Fruit fly (Drosophila melanogaster) whole organism, prepupa: Measurements from ENCODE around the gene Rfx.

Source experiments
- Blimp-1 ChIP-seq: fragments of 200-800 bp; sonication (Bioruptor generic); optimal IDR thresholded peaks from 3 replicates; lab custom pipeline; 2017; ENCODE audit warnings: missing biosample characterization, missing genetic modification characterization, mild to moderate bottlenecking, moderate library complexity, missing genetic modification reagents
- CG10631 ChIP-seq: fragments of 200-800 bp; sonication (Bioruptor generic); optimal IDR thresholded peaks from 2 replicates; lab custom pipeline; 2016; ENCODE audit warnings: missing biosample characterization, missing genetic modification characterization
- CG10669 ChIP-seq: fragments of 200-800 bp; sonication (Bioruptor generic); optimal IDR thresholded peaks from 3 replicates; lab custom pipeline; 2018; ENCODE audit warnings: missing biosample characterization, mild to moderate bottlenecking, missing genetic modification characterization, moderate library complexity
- CG11762 ChIP-seq: fragments of 200-800 bp; sonication (Bioruptor generic); optimal IDR thresholded peaks from 3 replicates; lab custom pipeline; 2016; ENCODE audit warnings: missing biosample characterization, missing genetic modification characterization; ENCODE audit not compliant: insufficient read depth
- CG1621 ChIP-seq: fragments of 200-800 bp; sonication (Bioruptor generic); optimal IDR thresholded peaks from 3 replicates; lab custom pipeline; 2018; ENCODE audit warnings: missing biosample characterization, mild to moderate bottlenecking, missing genetic modification characterization
- CG16779 ChIP-seq: fragments of 200-800 bp; sonication (Bioruptor generic); optimal IDR thresholded peaks from 3 replicates; lab custom pipeline; 2017; ENCODE audit warnings: missing biosample characterization, mild to moderate bottlenecking, missing genetic modification characterization
- CG32006 ChIP-seq: fragments of 200-800 bp; sonication (Bioruptor generic); optimal IDR thresholded peaks from 3 replicates; lab custom pipeline; 2017; ENCODE audit warnings: missing biosample characterization, mild to moderate bottlenecking, missing genetic modification characterization
- CG4318 ChIP-seq: fragments of 200-800 bp; sonication (Bioruptor generic); optimal IDR thresholded peaks from 3 replicates; lab custom pipeline; 2017; ENCODE audit warnings: missing biosample characterization, mild to moderate bottlenecking, missing genetic modification characterization
- CG6163 ChIP-seq: fragments of 200-800 bp; sonication (Bioruptor generic); IDR thresholded peaks from 3 replicates; pipeline ENCODE4 v1.3.6; 2022; ENCODE audit warnings: missing biosample characterization, missing genetic modification characterization
- CG6276 ChIP-seq: fragments of 200-800 bp; sonication (Bioruptor generic); optimal IDR thresholded peaks from 2 replicates; lab custom pipeline; 2017; ENCODE audit warnings: missing biosample characterization, mild to moderate bottlenecking, missing genetic modification characterization
- CG6792 ChIP-seq: fragments of 200-800 bp; sonication (Bioruptor generic); optimal IDR thresholded peaks from 3 replicates; lab custom pipeline; 2016; ENCODE audit warnings: missing biosample characterization, missing genetic modification characterization
- CG6808 ChIP-seq: fragments of 200-800 bp; sonication (Bioruptor generic); optimal IDR thresholded peaks from 3 replicates; lab custom pipeline; 2017; ENCODE audit warnings: missing biosample characterization, missing genetic modification characterization, mild to moderate bottlenecking, moderate library complexity, missing genetic modification reagents
- CG6854 ChIP-seq: fragments of 200-800 bp; sonication (Bioruptor generic); optimal IDR thresholded peaks from 2 replicates; lab custom pipeline; 2017; ENCODE audit warnings: missing biosample characterization, mild to moderate bottlenecking, missing genetic modification characterization
- CG8119 ChIP-seq: fragments of 200-800 bp; sonication (Bioruptor generic); IDR thresholded peaks from 3 replicates; pipeline ENCODE4 v1.3.6; 2022; ENCODE audit warnings: missing biosample characterization, missing genetic modification characterization
- CG8319 ChIP-seq: fragments of 200-800 bp; sonication (Bioruptor generic); optimal IDR thresholded peaks from 3 replicates; lab custom pipeline; 2016; ENCODE audit warnings: missing biosample characterization, missing genetic modification characterization
- CG8632 ChIP-seq: fragments of 200-800 bp; sonication (Bioruptor generic); optimal IDR thresholded peaks from 3 replicates; lab custom pipeline; 2016; ENCODE audit warnings: missing biosample characterization, missing genetic modification characterization
- CG9139 ChIP-seq: fragments of 200-800 bp; sonication (Bioruptor generic); optimal IDR thresholded peaks from 3 replicates; lab custom pipeline; 2017; ENCODE audit warnings: missing biosample characterization, mild to moderate bottlenecking, missing genetic modification characterization
- Eip75B ChIP-seq: fragments of 200-800 bp; sonication (Bioruptor generic); optimal IDR thresholded peaks from 3 replicates; lab custom pipeline; 2016; ENCODE audit warnings: missing biosample characterization, missing genetic modification characterization
- Eip78C ChIP-seq: fragments of 200-800 bp; sonication (Bioruptor generic); peaks from one replicate; lab custom pipeline; 2016; ENCODE audit warnings: missing biosample characterization, missing genetic modification characterization
- Eip93F ChIP-seq: fragments of 200-800 bp; sonication (Bioruptor generic); optimal IDR thresholded peaks from 2 replicates; lab custom pipeline; 2016; ENCODE audit warnings: missing biosample characterization, mild to moderate bottlenecking, missing genetic modification characterization
- Gug ChIP-seq: fragments of 200-800 bp; sonication (Bioruptor generic); IDR thresholded peaks from 2 replicates; pipeline ENCODE4 v1.3.6; 2022; ENCODE audit warnings: missing biosample characterization, missing genetic modification characterization
- Hr38 ChIP-seq: sonication (Bioruptor generic); optimal IDR thresholded peaks from 2 replicates; lab custom pipeline; 2016; ENCODE audit warnings: missing biosample characterization, missing genetic modification characterization
- Hr39 ChIP-seq: fragments of 200-800 bp; sonication (Bioruptor generic); optimal IDR thresholded peaks from 2 replicates; lab custom pipeline; 2016; ENCODE audit warnings: missing biosample characterization, missing genetic modification characterization
- Hr4 ChIP-seq: fragments of 200-800 bp; sonication (Bioruptor generic); optimal IDR thresholded peaks from 3 replicates; lab custom pipeline; 2016; ENCODE audit warnings: missing biosample characterization, missing genetic modification characterization
- Lpt ChIP-seq: fragments of 200-800 bp; sonication (Bioruptor generic); optimal IDR thresholded peaks from 3 replicates; lab custom pipeline; 2016; ENCODE audit warnings: missing biosample characterization, missing genetic modification characterization
- Smox ChIP-seq: fragments of 200-800 bp; sonication (Bioruptor generic); optimal IDR thresholded peaks from 3 replicates; lab custom pipeline; 2016; ENCODE audit warnings: missing biosample characterization, missing genetic modification characterization
- Sox14 ChIP-seq: fragments of 200-800 bp; sonication (Bioruptor generic); optimal IDR thresholded peaks from 3 replicates; lab custom pipeline; 2016; ENCODE audit warnings: missing biosample characterization, missing genetic modification characterization
- Sox15 ChIP-seq: fragments of 200-800 bp; sonication (Bioruptor generic); optimal IDR thresholded peaks from 3 replicates; lab custom pipeline; 2016; ENCODE audit warnings: missing biosample characterization, missing genetic modification characterization
- achi ChIP-seq: fragments of 200-800 bp; sonication (Bioruptor generic); optimal IDR thresholded peaks from 3 replicates; lab custom pipeline; 2016; ENCODE audit warnings: missing biosample characterization, missing genetic modification characterization
- acj6 ChIP-seq: fragments of 200-800 bp; sonication (Bioruptor generic); optimal IDR thresholded peaks from 3 replicates; lab custom pipeline; 2016; ENCODE audit warnings: missing biosample characterization, missing genetic modification characterization
- cyc ChIP-seq: fragments of 200-800 bp; sonication (Bioruptor generic); optimal IDR thresholded peaks from 3 replicates; lab custom pipeline; 2016; ENCODE audit warnings: missing biosample characterization, missing genetic modification characterization
- dac ChIP-seq: fragments of 200-800 bp; sonication (Bioruptor generic); optimal IDR thresholded peaks from 2 replicates; lab custom pipeline; 2017; ENCODE audit warnings: missing biosample characterization, mild to moderate bottlenecking, missing genetic modification characterization
- dsx ChIP-seq: fragments of 200-800 bp; optimal IDR thresholded peaks from 3 replicates; lab custom pipeline; 2019; ENCODE audit warnings: missing biosample characterization, mild to moderate bottlenecking, missing genetic modification characterization, moderate library complexity; ENCODE audit not compliant: poor library complexity, severe bottlenecking
- eg ChIP-seq: fragments of 200-800 bp; sonication (Bioruptor generic); IDR thresholded peaks from 3 replicates; pipeline ENCODE4 v1.3.6; 2022; ENCODE audit warnings: missing biosample characterization, missing genetic modification characterization
- esn ChIP-seq: fragments of 200-800 bp; sonication (Bioruptor generic); optimal IDR thresholded peaks from 2 replicates; lab custom pipeline; 2016; ENCODE audit warnings: missing biosample characterization, mild to moderate bottlenecking, missing genetic modification characterization, moderate library complexity
- fd59A ChIP-seq: fragments of 200-800 bp; sonication (Bioruptor generic); optimal IDR thresholded peaks from 2 replicates; lab custom pipeline; 2017; ENCODE audit warnings: missing biosample characterization, mild to moderate bottlenecking, missing genetic modification characterization, missing genetic modification reagents
- fd85E ChIP-seq: fragments of 200-800 bp; sonication (Bioruptor generic); optimal IDR thresholded peaks from 3 replicates; lab custom pipeline; 2016; ENCODE audit warnings: missing biosample characterization, missing genetic modification characterization
- fkh ChIP-seq: fragments of 200-800 bp; sonication (Bioruptor generic); optimal IDR thresholded peaks from 3 replicates; lab custom pipeline; 2017; ENCODE audit warnings: missing biosample characterization, mild to moderate bottlenecking, missing genetic modification characterization, moderate library complexity
- lz ChIP-seq: fragments of 200-800 bp; sonication (Bioruptor generic); optimal IDR thresholded peaks from 3 replicates; lab custom pipeline; 2016; ENCODE audit warnings: missing biosample characterization, missing genetic modification characterization
- net ChIP-seq: fragments of 200-800 bp; sonication (Bioruptor generic); optimal IDR thresholded peaks from 3 replicates; lab custom pipeline; 2016; ENCODE audit warnings: missing biosample characterization, missing genetic modification characterization
- salr ChIP-seq, 2 experiments: fragments of 200-800 bp; sonication (Bioruptor generic); optimal IDR thresholded peaks; 3 replicates each; lab custom pipeline; 2016 to 2018; ENCODE audit warnings: missing biosample characterization in 2 of 2, missing genetic modification characterization in 2 of 2, mild to moderate bottlenecking in 1 of 2
- ss ChIP-seq, 2 experiments: fragments of 200-800 bp; sonication (Bioruptor generic); optimal IDR thresholded peaks; 2 replicates in 1 of 2; 3 replicates in 1 of 2; lab custom pipeline; 2017 to 2018; ENCODE audit warnings: mild to moderate bottlenecking in 2 of 2, missing biosample characterization in 2 of 2, missing genetic modification characterization in 2 of 2, moderate library complexity in 1 of 2
- topi ChIP-seq: fragments of 200-800 bp; sonication (Bioruptor generic); optimal IDR thresholded peaks from 3 replicates; lab custom pipeline; 2016; ENCODE audit warnings: missing biosample characterization, missing genetic modification characterization
- vri ChIP-seq: fragments of 200-800 bp; sonication (Bioruptor generic); optimal IDR thresholded peaks from 3 replicates; lab custom pipeline; 2016; ENCODE audit warnings: missing biosample characterization, mild to moderate bottlenecking, missing genetic modification characterization

Rfx gene

DNA sequence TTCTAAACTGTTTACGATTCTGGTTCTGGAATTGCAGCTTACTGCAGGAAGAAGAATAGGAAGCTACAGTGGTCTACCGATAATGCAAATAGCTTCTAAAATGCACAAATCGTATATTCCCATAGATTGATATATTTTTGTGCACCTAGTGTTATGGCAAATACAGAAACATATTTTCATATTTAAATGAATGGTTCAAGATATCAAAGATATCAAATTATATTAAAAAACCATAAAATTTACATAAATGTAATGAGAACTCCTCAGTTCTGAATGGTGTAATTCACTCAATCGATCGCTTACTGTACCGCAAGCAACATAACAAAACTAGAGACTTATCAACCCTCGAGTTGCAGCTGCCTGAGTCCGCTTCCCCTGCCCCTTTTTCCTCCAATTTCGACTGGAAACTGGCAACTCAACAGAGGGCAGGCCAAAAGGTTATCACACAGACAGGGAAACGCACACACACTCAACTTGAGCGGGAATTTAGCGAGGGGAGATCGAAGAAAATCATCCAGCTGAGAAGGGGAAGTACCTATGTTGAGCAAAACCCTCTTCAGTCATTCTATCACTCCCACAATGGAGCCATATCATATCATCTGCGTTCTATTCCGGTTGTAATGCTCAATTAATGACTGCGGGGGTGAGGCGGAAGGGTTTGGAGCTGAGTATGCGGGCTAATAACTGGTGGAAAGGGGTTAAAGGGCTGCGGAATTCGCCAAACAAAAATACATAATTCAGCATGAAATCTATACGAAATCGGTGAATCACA, 23.8 kb downstream of the Rfx start (continued):
- TF ChIP-seq vri (no peak), fkh (GFP tag; lab: Kevin White, UChicago) (no peak)

- TF ChIP-seq Blimp-1 (no peak), CG8319 (GFP tag; lab: Kevin White, UChicago) (no peak), Smox (no peak), cyc (GFP tag; lab: Kevin White, UChicago) (no peak), Eip93F (no peak), CG10631 (GFP tag; lab: Kevin White, UChicago) (no peak), esn (GFP tag; lab: Kevin White, UChicago) (no peak), Eip75B (GFP tag; lab: Kevin White, UChicago) (no peak), CG16779 (tag; lab: Kevin White, UChicago) (no peak), CG1621 (tag; lab: Kevin White, UChicago) (no peak), CG6854 (GFP tag; lab: Kevin White, UChicago) (no peak), eg (GFP tag; lab: Robert Waterston, UW) (no peak), CG11762 (GFP tag; lab: Kevin White, UChicago) (no peak), CG6792 (GFP tag; lab: Kevin White, UChicago) (no peak)
Measured at dm6 chr3R:10352844-10353243, 25.0 kb downstream of the Rfx start.

DNA sequence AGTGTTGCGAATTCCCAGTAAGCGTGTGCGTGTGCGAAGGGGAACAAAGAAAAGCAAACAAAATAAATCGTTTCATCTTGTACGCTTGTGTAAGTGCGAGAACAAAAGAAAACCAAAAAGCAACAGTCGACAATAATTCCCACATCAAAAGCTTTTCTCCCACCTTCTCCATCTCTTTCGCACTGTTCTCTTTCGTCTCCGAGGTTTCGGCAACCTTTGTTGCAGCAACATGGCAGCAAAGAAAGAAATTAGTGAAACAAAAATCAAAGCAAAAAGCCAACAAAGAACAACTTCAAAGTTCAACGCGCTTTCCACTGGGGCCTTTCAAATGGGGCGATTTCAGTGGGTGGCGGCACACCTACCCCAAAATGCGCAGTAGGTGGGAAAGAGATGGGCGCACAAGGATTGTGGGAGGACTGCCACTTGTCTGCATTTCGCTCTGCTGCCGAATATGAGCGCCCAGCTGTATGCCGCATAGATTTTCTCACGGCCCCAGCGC, 25.9 kb downstream of the Rfx start:
- TF ChIP-seq fd59A (GFP tag; lab: Kevin White, UChicago) (peak; percentile 96), Hr38 (GFP tag; lab: Kevin White, UChicago) (no peak), dac (GFP tag; lab: Kevin White, UChicago) (peak; percentile 99), fkh (GFP tag; lab: Kevin White, UChicago) (peak; percentile 72), CG1621 (tag; lab: Kevin White, UChicago) (peak; percentile 99), Sox15 (GFP tag; lab: Kevin White, UChicago) (no peak), acj6 (GFP tag; lab: Kevin White, UChicago) (peak; percentile 65), CG6792 (GFP tag; lab: Kevin White, UChicago) (peak; percentile 77), CG8119 (GFP tag; lab: Robert Waterston, UW) (no peak), CG6276 (GFP tag; lab: Kevin White, UChicago) (peak; percentile 98), Eip75B (GFP tag; lab: Kevin White, UChicago) (peak; percentile 86), CG4318 (GFP tag; lab: Kevin White, UChicago) (peak; percentile 65), CG6808 (GFP tag; lab: Kevin White, UChicago) (peak; percentile 98), CG32006 (peak; percentile 94), CG6854 (GFP tag; lab: Kevin White, UChicago) (peak; percentile 98), dsx (GFP tag; lab: Kevin White, UChicago) (peak; percentile 99), Hr4 (peak; percentile 83), salr (GFP tag; optimal IDR thresholded peaks at IDR 0.05; lab: Kevin White, UChicago) (peak; percentile 92 to 99), esn (GFP tag; lab: Kevin White, UChicago) (peak; percentile 0), CG10631 (GFP tag; lab: Kevin White, UChicago) (peak; percentile 79), CG10669 (GFP tag; lab: Kevin White, UChicago) (peak; percentile 98), cyc (GFP tag; lab: Kevin White, UChicago) (no peak), lz (GFP tag; lab: Kevin White, UChicago) (peak; percentile 12), vri (peak; percentile 75), Blimp-1 (peak; percentile 65), achi (GFP tag; lab: Kevin White, UChicago) (peak; percentile 82), Lpt (peak; percentile 95), Eip78C (GFP tag; lab: Kevin White, UChicago) (peak; percentile 87), ss (GFP tag; optimal IDR thresholded peaks at IDR 0.05; lab: Kevin White, UChicago) (peak; percentile 99), CG11762 (GFP tag; lab: Kevin White, UChicago) (peak; percentile 71), fd85E (GFP tag; lab: Kevin White, UChicago) (peak; percentile 77), CG6163 (GFP tag; lab: Robert Waterston, UW) (no peak), CG8632 (GFP tag; lab: Kevin White, UChicago) (peak; percentile 78), Sox14 (GFP tag; lab: Kevin White, UChicago) (peak; percentile 97), net (GFP tag; lab: Kevin White, UChicago) (peak; percentile 93), Hr39 (no peak), CG9139 (GFP tag; lab: Kevin White, UChicago) (peak; percentile 98), topi (GFP tag; lab: Kevin White, UChicago) (peak; percentile 44), Gug (GFP tag; lab: Robert Waterston, UW) (no peak)
